Worm (Caenorhabditis elegans) whole organism, early embryonic: ENCODE results near the gene srx-73.
A peak's percentile ranks its signal among the peaks of the same experiment; 100 is the strongest.

Experiments
- B0310.2 ChIP-seq: sonication (generic microtip); optimal IDR thresholded peaks from 2 replicates; lab custom pipeline; 2016; ENCODE audit warnings: mild to moderate bottlenecking, missing genetic modification characterization, missing compliant biosample characterization
- F13C5.2 ChIP-seq: sonication (generic microtip); optimal IDR thresholded peaks from 2 replicates; lab custom pipeline; 2017; ENCODE audit warnings: mild to moderate bottlenecking, missing genetic modification characterization, inconsistent platforms, missing compliant biosample characterization
- aly-1 ChIP-seq: sonication (generic microtip); optimal IDR thresholded peaks from 2 replicates; lab custom pipeline; 2016; ENCODE audit warnings: missing genetic modification characterization, missing compliant biosample characterization
- ama-1 ChIP-seq: fragments of 150-350 bp; optimal IDR thresholded peaks from 2 replicates; lab custom pipeline; 2014
- ceh-13 ChIP-seq: fragments of 200-800 bp; sonication (Bioruptor generic); optimal IDR thresholded peaks from 2 replicates; lab custom pipeline; 2018; ENCODE audit warnings: mild to moderate bottlenecking, missing genetic modification characterization, missing compliant biosample characterization
- ceh-36 ChIP-seq: sonication (generic microtip); optimal IDR thresholded peaks from 2 replicates; lab custom pipeline; 2016; ENCODE audit warnings: missing genetic modification characterization, inconsistent platforms, missing compliant biosample characterization
- flt-1 ChIP-seq: fragments of 200-800 bp; sonication (Bioruptor generic); IDR thresholded peaks from 2 replicates; pipeline ENCODE4 v1.3.6; 2022; ENCODE audit warnings: missing genetic modification characterization, missing compliant biosample characterization
- hmbx-1 ChIP-seq: sonication (generic microtip); optimal IDR thresholded peaks from 2 replicates; lab custom pipeline; 2016; ENCODE audit warnings: mild to moderate bottlenecking, missing genetic modification characterization, missing compliant biosample characterization
- hmg-4 ChIP-seq: fragments of 200-800 bp; sonication (Bioruptor generic); optimal IDR thresholded peaks from 2 replicates; lab custom pipeline; 2018; ENCODE audit warnings: mild to moderate bottlenecking, missing genetic modification characterization, missing compliant biosample characterization
- hnd-1 ChIP-seq: sonication (generic microtip); optimal IDR thresholded peaks from 2 replicates; lab custom pipeline; 2016; ENCODE audit warnings: missing genetic modification characterization, missing compliant biosample characterization
- pes-1 ChIP-seq: fragments of 200-800 bp; sonication (Bioruptor generic); IDR thresholded peaks from 2 replicates; pipeline ENCODE4 v1.3.6; 2022; ENCODE audit warnings: missing genetic modification reagents, missing genetic modification characterization, missing compliant biosample characterization
- sea-1 ChIP-seq: fragments of 200-800 bp; sonication (Bioruptor generic); conservative IDR thresholded peaks from 2 replicates; pipeline ENCODE4 v1.3.6; 2022; ENCODE audit warnings: missing genetic modification characterization, missing compliant biosample characterization
- tbx-11 ChIP-seq: fragments of 200-800 bp; sonication (Bioruptor generic); IDR thresholded peaks from 2 replicates; pipeline ENCODE4 v1.3.6; 2022; ENCODE audit warnings: missing genetic modification characterization, missing compliant biosample characterization
- tbx-37 ChIP-seq: fragments of 200-800 bp; sonication (Bioruptor generic); conservative IDR thresholded peaks from 2 replicates; pipeline ENCODE4 v1.3.6; 2022; ENCODE audit warnings: missing genetic modification reagents, missing genetic modification characterization, missing compliant biosample characterization

ce11 chrV:4667062-4667461, 1.5 kb upstream of the srx-73 start:
- no peak for TF ChIP-seq ama-1 (lab: Kevin White, UChicago)
- TF ChIP-seq ceh-36 = no peak
- no peak for TF ChIP-seq flt-1 (GFP tag; lab: Robert Waterston, UW)
- peak; percentile 19 for TF ChIP-seq aly-1 (tag; lab: Kevin White, UChicago)
- no peak for TF ChIP-seq hnd-1
- TF ChIP-seq F13C5.2 (tag; lab: Kevin White, UChicago) = no peak
- no peak for TF ChIP-seq tbx-37 (GFP tag; lab: Robert Waterston, UW)
- no peak for TF ChIP-seq hmg-4
- TF ChIP-seq sea-1 (GFP tag; lab: Robert Waterston, UW) = no peak
- TF ChIP-seq B0310.2 (tag; lab: Kevin White, UChicago) = no peak
- no peak for TF ChIP-seq pes-1 (GFP tag; lab: Robert Waterston, UW)
- TF ChIP-seq tbx-11 (GFP tag; lab: Robert Waterston, UW) = no peak
- TF ChIP-seq hmbx-1 = no peak
- no peak for TF ChIP-seq ceh-13
